Worm (Caenorhabditis elegans) whole organism, young adult: ENCODE measurements around the gene sdz-37.

Source experiments
- C17E4.6 ChIP-seq: fragments of 200-800 bp; sonication (Bioruptor generic); IDR thresholded peaks from 2 replicates; pipeline ENCODE4 v1.3.6; 2022; ENCODE audit warnings: missing genetic modification reagents, missing genetic modification characterization, missing compliant biosample characterization
- D2030.7 ChIP-seq: fragments of 200-800 bp; sonication (Bioruptor generic); IDR thresholded peaks from 2 replicates; pipeline ENCODE4 v1.3.6; 2022; ENCODE audit warnings: missing genetic modification reagents, missing genetic modification characterization, missing compliant biosample characterization
- F33H1.4 ChIP-seq: fragments of 200-800 bp; sonication (Bioruptor generic); IDR thresholded peaks from 2 replicates; pipeline ENCODE4 v1.3.6; 2022; ENCODE audit warnings: missing genetic modification reagents, missing genetic modification characterization, missing compliant biosample characterization
- F37B4.10 ChIP-seq: fragments of 200-800 bp; sonication (Bioruptor generic); IDR thresholded peaks from 2 replicates; pipeline ENCODE4 v1.3.6; 2022; ENCODE audit warnings: missing genetic modification characterization, missing compliant biosample characterization
- F52B5.7 ChIP-seq: sonication (generic microtip); optimal IDR thresholded peaks from 2 replicates; lab custom pipeline; 2016; ENCODE audit warnings: mild to moderate bottlenecking, missing genetic modification characterization, missing compliant biosample characterization
- F57C9.4 ChIP-seq: sonication (generic microtip); optimal IDR thresholded peaks from 2 replicates; lab custom pipeline; 2017; ENCODE audit warnings: mild to moderate bottlenecking, missing genetic modification characterization, missing compliant biosample characterization
- Y53F4B.3 ChIP-seq: fragments of 200-800 bp; sonication (Bioruptor generic); IDR thresholded peaks from 2 replicates; pipeline ENCODE4 v1.3.6; 2022; ENCODE audit warnings: missing genetic modification reagents, missing genetic modification characterization, missing compliant biosample characterization
- Y56A3A.18 ChIP-seq: fragments of 200-800 bp; sonication (Bioruptor generic); IDR thresholded peaks from 2 replicates; pipeline ENCODE4 v1.3.6; 2022; ENCODE audit warnings: missing genetic modification reagents, missing genetic modification characterization, missing compliant biosample characterization
- Y67H2A.10 ChIP-seq: fragments of 200-800 bp; sonication (Bioruptor generic); conservative IDR thresholded peaks from 2 replicates; pipeline ENCODE4 v1.3.6; 2022; ENCODE audit warnings: missing genetic modification reagents, missing genetic modification characterization, missing compliant biosample characterization
- Y79H2A.3 ChIP-seq: fragments of 200-800 bp; sonication (Bioruptor generic); conservative IDR thresholded peaks from 2 replicates; pipeline ENCODE4 v1.3.6; 2022; ENCODE audit warnings: missing genetic modification reagents, missing genetic modification characterization, missing compliant biosample characterization
- ama-1 ChIP-seq, 3 experiments: fragments of 150-350 bp in 1 of 3; sonication (generic microtip) in 2 of 3; optimal IDR thresholded peaks; 2 replicates each; lab custom pipeline; 2014 to 2018; ENCODE audit warnings: missing biosample characterization in 2 of 3, missing genetic modification characterization in 2 of 3, missing genetic modification reagents in 2 of 3
- attf-3 ChIP-seq: fragments of 200-800 bp; sonication (Bioruptor generic); conservative IDR thresholded peaks from 2 replicates; pipeline ENCODE4 v1.3.6; 2022; ENCODE audit warnings: missing genetic modification reagents, missing genetic modification characterization, missing compliant biosample characterization
- cebp-2 ChIP-seq: fragments of 200-800 bp; sonication (Bioruptor generic); IDR thresholded peaks from 2 replicates; pipeline ENCODE4 v1.3.6; 2022; ENCODE audit warnings: missing genetic modification characterization, missing compliant biosample characterization
- ceh-27 ChIP-seq: fragments of 200-800 bp; sonication (Bioruptor generic); optimal IDR thresholded peaks from 2 replicates; lab custom pipeline; 2018; ENCODE audit warnings: mild to moderate bottlenecking, missing genetic modification characterization, moderate library complexity, missing compliant biosample characterization
- ceh-58 ChIP-seq: fragments of 200-800 bp; sonication (Bioruptor generic); IDR thresholded peaks from 2 replicates; pipeline ENCODE4 v1.3.6; 2022; ENCODE audit warnings: missing genetic modification characterization, missing compliant biosample characterization
- ceh-91 ChIP-seq: fragments of 200-800 bp; sonication (Bioruptor generic); IDR thresholded peaks from 2 replicates; pipeline ENCODE4 v1.3.6; 2022; ENCODE audit warnings: missing genetic modification reagents, missing genetic modification characterization, missing compliant biosample characterization
- dox-1 ChIP-seq: fragments of 200-800 bp; sonication (Bioruptor generic); IDR thresholded peaks from 2 replicates; pipeline ENCODE4 v1.3.6; 2022; ENCODE audit warnings: missing genetic modification reagents, missing genetic modification characterization, missing compliant biosample characterization
- him-1 ChIP-seq: sonication (generic microtip); optimal IDR thresholded peaks from 2 replicates; lab custom pipeline; 2016; ENCODE audit warnings: missing genotype, missing genetic modification reagents, missing genetic modification characterization, missing compliant biosample characterization
- hlh-12 ChIP-seq: sonication (generic microtip); optimal IDR thresholded peaks from 2 replicates; lab custom pipeline; 2016; ENCODE audit warnings: missing genetic modification characterization, missing compliant biosample characterization
- hmg-1.2 ChIP-seq: fragments of 200-800 bp; sonication (Bioruptor generic); IDR thresholded peaks from 2 replicates; pipeline ENCODE4 v1.3.6; 2022; ENCODE audit warnings: missing genetic modification reagents, missing genetic modification characterization, missing compliant biosample characterization
- hrde-1 ChIP-seq: sonication (generic microtip); optimal IDR thresholded peaks from 2 replicates; lab custom pipeline; 2016; ENCODE audit warnings: missing genetic modification characterization, mild to moderate bottlenecking, missing compliant biosample characterization, moderate library complexity, missing genotype, missing genetic modification reagents, borderline replicate concordance
- lag-1 ChIP-seq: fragments of 200-800 bp; sonication (Bioruptor generic); IDR thresholded peaks from 2 replicates; pipeline ENCODE4 v1.3.6; 2022; ENCODE audit warnings: missing genetic modification reagents, missing genetic modification characterization, missing compliant biosample characterization
- let-526 ChIP-seq: fragments of 200-800 bp; sonication (Bioruptor generic); IDR thresholded peaks from 2 replicates; pipeline ENCODE4 v1.3.6; 2022; ENCODE audit warnings: missing genetic modification reagents, missing genetic modification characterization, missing compliant biosample characterization
- lin-54 ChIP-seq: fragments of 200-800 bp; sonication (Bioruptor generic); optimal IDR thresholded peaks from 2 replicates; lab custom pipeline; 2018; ENCODE audit warnings: mild to moderate bottlenecking, missing genetic modification characterization, missing compliant biosample characterization
- lir-1 ChIP-seq: fragments of 200-800 bp; sonication (Bioruptor generic); conservative IDR thresholded peaks from 2 replicates; pipeline ENCODE4 v1.3.6; 2022; ENCODE audit warnings: missing genetic modification reagents, missing genetic modification characterization, missing compliant biosample characterization
- madf-10 ChIP-seq: sonication (generic microtip); optimal IDR thresholded peaks from 2 replicates; lab custom pipeline; 2016; ENCODE audit warnings: mild to moderate bottlenecking, missing genetic modification characterization, missing compliant biosample characterization
- madf-3 ChIP-seq: fragments of 200-800 bp; sonication (Bioruptor generic); IDR thresholded peaks from 2 replicates; pipeline ENCODE4 v1.3.6; 2022; ENCODE audit warnings: missing genetic modification reagents, missing genetic modification characterization, missing compliant biosample characterization
- madf-6 ChIP-seq: fragments of 200-800 bp; sonication (Bioruptor generic); IDR thresholded peaks from 2 replicates; pipeline ENCODE4 v1.3.6; 2022; ENCODE audit warnings: missing genetic modification reagents, missing genetic modification characterization, missing compliant biosample characterization
- mcd-1 ChIP-seq: fragments of 200-800 bp; sonication (Bioruptor generic); IDR thresholded peaks from 2 replicates; pipeline ENCODE4 v1.3.6; 2022; ENCODE audit warnings: missing genetic modification reagents, missing genetic modification characterization, missing compliant biosample characterization
- nfya-2 ChIP-seq: fragments of 200-800 bp; sonication (Bioruptor generic); IDR thresholded peaks from 2 replicates; pipeline ENCODE4 v1.3.6; 2022; ENCODE audit warnings: missing genetic modification reagents, missing genetic modification characterization, missing compliant biosample characterization
- nfyb-1 ChIP-seq: fragments of 200-800 bp; sonication (Bioruptor generic); IDR thresholded peaks from 2 replicates; pipeline ENCODE4 v1.3.6; 2022; ENCODE audit warnings: missing genetic modification reagents, missing genetic modification characterization, missing compliant biosample characterization
- nhr-80 ChIP-seq: sonication (generic microtip); optimal IDR thresholded peaks from 2 replicates; lab custom pipeline; 2016; ENCODE audit warnings: missing genetic modification characterization, missing compliant biosample characterization
- pha-4 ChIP-seq: fragments of 150-350 bp; sonication (generic microtip); optimal IDR thresholded peaks from 2 replicates; lab custom pipeline; 2014; ENCODE audit warnings: missing biosample characterization, missing genetic modification reagents, missing genetic modification characterization
- rpc-1 ChIP-seq, 2 experiments: fragments of 150-350 bp in 1 of 2; sonication (generic microtip) in 1 of 2; optimal IDR thresholded peaks; 2 replicates each; lab custom pipeline; 2014 to 2018; ENCODE audit warnings: missing biosample characterization in 1 of 2, missing genetic modification characterization in 1 of 2, missing genetic modification reagents in 1 of 2, missing genotype in 1 of 2
- snpc-1.1 ChIP-seq: sonication (generic microtip); optimal IDR thresholded peaks from 2 replicates; lab custom pipeline; 2017; ENCODE audit warnings: missing genetic modification characterization, mild to moderate bottlenecking, missing compliant biosample characterization, antibody characterized with exemption, moderate library complexity, missing genotype, missing genetic modification reagents; ENCODE audit not compliant: insufficient read depth
- sptf-2 ChIP-seq: fragments of 200-800 bp; sonication (Bioruptor generic); optimal IDR thresholded peaks from 2 replicates; lab custom pipeline; 2018; ENCODE audit warnings: mild to moderate bottlenecking, missing genetic modification characterization, missing compliant biosample characterization
- zfh-2 ChIP-seq: fragments of 200-800 bp; sonication (Bioruptor generic); conservative IDR thresholded peaks from 2 replicates; pipeline ENCODE4 v1.3.6; 2022; ENCODE audit warnings: missing genetic modification reagents, missing genetic modification characterization, missing compliant biosample characterization
- ztf-25 ChIP-seq: fragments of 200-800 bp; sonication (Bioruptor generic); IDR thresholded peaks from 2 replicates; pipeline ENCODE4 v1.3.6; 2022; ENCODE audit warnings: missing genetic modification reagents, missing genetic modification characterization, missing compliant biosample characterization
- ztf-28 ChIP-seq: fragments of 200-800 bp; sonication (Bioruptor generic); IDR thresholded peaks from 2 replicates; pipeline ENCODE4 v1.3.6; 2022; ENCODE audit warnings: missing genetic modification reagents, missing genetic modification characterization, missing compliant biosample characterization
- ztf-6 ChIP-seq: fragments of 200-800 bp; sonication (Bioruptor generic); IDR thresholded peaks from 2 replicates; pipeline ENCODE4 v1.3.6; 2022; ENCODE audit warnings: missing genetic modification reagents, missing genetic modification characterization, missing compliant biosample characterization

sdz-37 gene

DNA sequence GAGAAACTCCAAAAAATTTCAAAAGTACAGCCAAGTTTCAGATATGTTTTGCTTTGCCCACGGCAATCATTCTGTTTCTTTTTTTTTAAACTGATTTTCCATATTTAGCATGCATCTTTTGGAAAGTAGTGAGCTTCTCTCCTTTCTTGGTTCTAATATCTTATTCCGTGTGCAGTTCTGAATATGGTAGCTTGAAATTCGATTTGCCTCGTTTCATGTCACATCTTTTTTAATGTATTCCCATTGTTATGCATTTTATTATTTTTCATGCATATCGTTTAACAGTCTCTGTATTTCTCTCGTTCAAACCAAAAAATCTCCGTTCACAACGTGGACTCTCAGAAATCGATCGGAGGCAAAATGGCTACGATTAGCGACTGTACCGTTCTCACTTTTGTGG lies 29.8 kb downstream of the sdz-37 start, which contains the start of gene ZK666.14:
Gene ZK666.14, plus strand, starts transcription at position 301 of the 400 bp plus-strand sequence.
- TF ChIP-seq hlh-12 (tag; lab: Kevin White, UChicago): no peak
- no peak for TF ChIP-seq Y56A3A.18 (GFP tag; lab: Robert Waterston, UW)
- TF ChIP-seq him-1 (tag; lab: Kevin White, UChicago): no peak
- TF ChIP-seq D2030.7 (GFP tag; lab: Robert Waterston, UW): no peak
- no peak for TF ChIP-seq ztf-28 (GFP tag; lab: Robert Waterston, UW)
- TF ChIP-seq ztf-6 (GFP tag; lab: Robert Waterston, UW): no peak
- no peak for TF ChIP-seq madf-3 (GFP tag; lab: Robert Waterston, UW)
- TF ChIP-seq lag-1 (GFP tag; lab: Robert Waterston, UW): no peak
- no peak for TF ChIP-seq madf-6
- no peak for TF ChIP-seq ztf-25 (GFP tag; lab: Robert Waterston, UW)
- no peak for TF ChIP-seq F37B4.10 (GFP tag; lab: Robert Waterston, UW)
- TF ChIP-seq let-526: no peak
- no peak for TF ChIP-seq madf-10 (tag; lab: Kevin White, UChicago)

DNA sequence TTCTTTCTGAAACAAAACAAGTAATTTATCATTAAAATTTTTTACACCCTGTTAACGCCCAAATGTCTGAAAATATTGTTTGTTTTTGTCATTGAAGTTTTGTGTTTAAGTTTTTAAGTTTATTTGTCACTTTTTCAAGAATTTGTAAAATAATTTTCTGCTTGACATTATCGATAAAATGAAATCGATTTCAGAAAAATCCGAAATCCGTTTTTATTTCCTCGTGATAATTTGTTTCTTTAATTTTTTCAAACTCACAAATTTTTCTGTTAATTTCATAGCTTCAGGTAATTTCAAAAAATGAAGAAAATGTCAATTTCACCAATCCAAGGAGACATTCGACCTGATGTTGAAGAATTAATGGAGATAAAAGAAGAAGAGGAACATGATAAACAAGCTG lies 31.2 kb downstream of the sdz-37 start, which contains the start of gene ZK666.12:
Gene ZK666.12, plus strand, starts transcription at position 301 of the 400 bp plus-strand sequence.
- TF ChIP-seq nfyb-1 (GFP tag; lab: Robert Waterston, UW) (no peak), sptf-2 (GFP tag; lab: Kevin White, UChicago) (no peak), hrde-1 (tag; lab: Kevin White, UChicago) (no peak), C17E4.6 (GFP tag; lab: Robert Waterston, UW) (no peak), lin-54 (GFP tag; lab: Kevin White, UChicago) (no peak), let-526 (no peak), Y79H2A.3 (GFP tag; lab: Robert Waterston, UW) (no peak), madf-6 (no peak), mcd-1 (GFP tag; lab: Robert Waterston, UW) (no peak), dox-1 (GFP tag; lab: Robert Waterston, UW) (no peak)

DNA sequence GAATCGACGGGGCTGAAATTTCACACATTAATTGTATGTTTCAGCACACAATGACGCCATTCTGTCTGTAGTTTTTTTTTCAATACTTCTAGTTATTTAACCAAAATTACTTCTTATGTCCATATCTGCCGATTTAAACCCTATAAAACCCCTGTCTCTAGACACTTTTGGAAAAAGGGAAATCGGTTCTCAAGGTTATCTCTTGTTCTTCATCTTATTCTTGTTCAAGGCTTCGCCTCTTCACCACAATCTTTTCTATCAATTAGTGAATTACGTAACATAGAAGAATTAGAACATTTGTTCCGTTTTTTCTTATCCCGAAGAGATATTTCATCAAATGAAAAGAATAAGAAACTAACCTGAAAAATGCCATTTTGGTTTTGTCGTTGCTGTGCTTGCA lies 36.0 kb downstream of the sdz-37 start:
- TF ChIP-seq rpc-1 (optimal IDR thresholded peaks at IDR 0.05; lab: Kevin White, UChicago) (no peak), rpc-1 (tag; optimal IDR thresholded peaks at IDR 0.05; lab: Kevin White, UChicago) (no peak), ceh-91 (no peak), ztf-28 (GFP tag; lab: Robert Waterston, UW) (no peak), ama-1 (optimal IDR thresholded peaks at IDR 0.05; lab: Kevin White, UChicago) (no peak), ama-1 (GFP tag; optimal IDR thresholded peaks at IDR 0.05; lab: Kevin White, UChicago) (no peak), F33H1.4 (GFP tag; lab: Robert Waterston, UW) (no peak)

DNA sequence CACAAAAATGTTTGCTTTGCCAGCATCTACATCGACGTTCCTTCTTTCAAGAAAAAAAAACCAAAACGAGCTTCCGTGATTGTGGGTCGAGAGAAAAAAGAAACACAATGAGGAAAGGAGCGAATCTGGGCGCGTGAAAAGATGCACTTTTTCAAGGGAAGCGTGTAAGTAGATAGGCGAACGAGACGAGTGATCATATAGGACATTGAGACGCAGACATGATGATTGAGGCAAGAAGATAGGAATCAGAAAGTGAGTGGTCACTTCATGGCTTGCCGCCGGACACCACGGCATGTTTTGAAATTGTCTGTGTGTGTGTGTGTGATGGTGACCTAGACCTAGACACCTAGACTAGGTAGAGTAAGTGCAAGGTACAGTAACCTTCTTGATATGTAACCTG lies 36.9 kb downstream of the sdz-37 start:
- peak; percentile 68; the same call in 1 of the 2 replicates for TF ChIP-seq hmg-1.2
- TF ChIP-seq zfh-2: 0 out of 2 replicates have a peak, but pooled peaks have one; percentile 17
- no peak for TF ChIP-seq ceh-27 (GFP tag; lab: Kevin White, UChicago)
- TF ChIP-seq nhr-80 (tag; lab: Kevin White, UChicago): peak; percentile 17

DNA sequence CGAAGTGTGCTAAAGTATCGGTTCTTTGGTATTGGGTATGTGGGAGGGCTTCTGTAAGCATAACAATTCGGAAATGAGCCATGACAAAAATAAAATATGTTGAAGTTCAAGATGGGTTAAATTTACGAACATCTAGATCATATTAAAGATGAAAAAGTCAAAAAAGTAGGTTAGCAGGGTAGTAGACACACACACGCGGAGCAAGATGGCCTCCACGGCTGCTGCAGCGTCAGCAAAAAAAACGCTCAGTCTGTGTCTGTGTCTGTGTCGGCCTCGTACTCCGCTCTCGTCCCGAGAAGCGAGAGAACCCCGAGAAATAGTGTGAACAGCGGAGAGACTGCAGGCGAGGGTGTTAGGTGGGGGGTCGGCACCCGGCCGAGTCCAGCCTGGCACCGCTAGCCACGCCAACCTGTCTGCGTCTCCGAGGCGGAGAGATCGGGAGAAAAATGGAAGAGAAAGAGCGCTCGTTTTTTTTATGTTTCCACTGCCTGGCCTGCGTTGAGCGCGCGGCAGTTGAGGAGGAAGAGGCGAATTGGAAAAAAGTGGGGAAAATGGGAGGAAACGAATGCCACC lies 37.9 kb downstream of the sdz-37 start, which contains the start of gene myrf-1:
Gene myrf-1, minus strand, starts transcription at position 51 of the 573 bp plus-strand sequence.
- TF ChIP-seq Y67H2A.10 (GFP tag; lab: Robert Waterston, UW) (no peak; the same call in 1 of the 2 replicates), ceh-58 (GFP tag; lab: Robert Waterston, UW) (no peak), attf-3 (0 out of 2 replicates have a peak, but pooled peaks have one; percentile 17), F52B5.7 (tag; lab: Kevin White, UChicago) (no peak), Y53F4B.3 (no peak), cebp-2 (GFP tag; lab: Robert Waterston, UW) (no peak), F57C9.4 (tag; lab: Kevin White, UChicago) (no peak), snpc-1.1 (tag; lab: Kevin White, UChicago) (no peak), mcd-1 (GFP tag; lab: Robert Waterston, UW) (peak; percentile 81), nfya-2 (GFP tag; lab: Robert Waterston, UW) (no peak), lir-1 (GFP tag; lab: Robert Waterston, UW) (no peak), hrde-1 (tag; lab: Kevin White, UChicago) (no peak), pha-4 (tag; lab: Kevin White, UChicago) (no peak)
